Worm (Caenorhabditis elegans) whole organism, L1 larva: ENCODE measurements around the gene cfz-2.

Experiments used
- C34B4.2 ChIP-seq: sonication (generic microtip); optimal IDR thresholded peaks from 2 replicates; lab custom pipeline; 2017; ENCODE audit warnings: mild to moderate bottlenecking, missing genetic modification characterization, missing compliant biosample characterization
- ama-1 ChIP-seq: fragments of 150-350 bp; optimal IDR thresholded peaks from 2 replicates; lab custom pipeline; 2014
- blmp-1 ChIP-seq: fragments of 150-350 bp; optimal IDR thresholded peaks from 2 replicates; lab custom pipeline; 2014; ENCODE audit warnings: missing biosample characterization, missing genetic modification characterization
- ces-1 ChIP-seq: fragments of 150-350 bp; optimal IDR thresholded peaks from 2 replicates; lab custom pipeline; 2014; ENCODE audit warnings: missing biosample characterization, missing genetic modification reagents, missing genetic modification characterization
- dpl-1 ChIP-seq, 3 experiments: fragments of 150-350 bp in 2 of 3; sonication (generic microtip) in 1 of 3; optimal IDR thresholded peaks; 2 replicates each; lab custom pipeline; 2014 to 2017; ENCODE audit warnings: missing biosample characterization in 3 of 3, missing genetic modification characterization in 3 of 3, missing genetic modification reagents in 3 of 3
- efl-1 ChIP-seq, 4 experiments: fragments of 150-350 bp; optimal IDR thresholded peaks in 3 of 4; peaks in 1 of 4; 1 replicate in 1 of 4; 2 replicates in 3 of 4; lab custom pipeline; 2014; ENCODE audit warnings: missing biosample characterization in 2 of 4, missing genetic modification characterization in 2 of 4, missing genetic modification reagents in 2 of 4
- egl-13 ChIP-seq: sonication (generic microtip); optimal IDR thresholded peaks from 2 replicates; lab custom pipeline; 2016; ENCODE audit warnings: missing genotype, missing genetic modification reagents, missing genetic modification characterization, missing compliant biosample characterization
- egl-27 ChIP-seq, 2 experiments: fragments of 150-350 bp in 1 of 2; sonication (generic microtip); optimal IDR thresholded peaks; 3 replicates each; lab custom pipeline; 2017 to 2018; ENCODE audit warnings: missing biosample characterization in 2 of 2, missing genetic modification characterization in 2 of 2, missing genetic modification reagents in 2 of 2
- elt-2 ChIP-seq: sonication (generic microtip); optimal IDR thresholded peaks from 2 replicates; lab custom pipeline; 2016; ENCODE audit warnings: missing genetic modification characterization, mild to moderate bottlenecking, inconsistent platforms, missing compliant biosample characterization, missing genetic modification reagents
- fkh-4 ChIP-seq: sonication (generic microtip); optimal IDR thresholded peaks from 2 replicates; lab custom pipeline; 2016; ENCODE audit warnings: missing compliant biosample characterization, missing genetic modification characterization, borderline replicate concordance
- fkh-8 ChIP-seq: sonication (generic microtip); optimal IDR thresholded peaks from 2 replicates; lab custom pipeline; 2016; ENCODE audit warnings: mild to moderate bottlenecking, missing genetic modification characterization, missing compliant biosample characterization
- fos-1 ChIP-seq: fragments of 150-350 bp; optimal IDR thresholded peaks from 2 replicates; lab custom pipeline; 2014; ENCODE audit warnings: missing biosample characterization, missing genetic modification characterization
- hlh-17 ChIP-seq: fragments of 200-800 bp; sonication (Bioruptor generic); optimal IDR thresholded peaks from 2 replicates; lab custom pipeline; 2018; ENCODE audit warnings: missing genetic modification characterization, mild to moderate bottlenecking, missing compliant biosample characterization, moderate library complexity, borderline replicate concordance
- hlh-4 ChIP-seq: sonication (generic microtip); optimal IDR thresholded peaks from 2 replicates; lab custom pipeline; 2016; ENCODE audit warnings: mild to moderate bottlenecking, missing genetic modification characterization, missing compliant biosample characterization
- isw-1 ChIP-seq: fragments of 200-800 bp; sonication (Bioruptor generic); IDR thresholded peaks from 2 replicates; pipeline ENCODE4 v1.3.6; 2022; ENCODE audit warnings: missing genetic modification characterization, missing compliant biosample characterization
- jun-1 ChIP-seq: fragments of 150-350 bp; optimal IDR thresholded peaks from 2 replicates; lab custom pipeline; 2014; ENCODE audit warnings: missing biosample characterization, missing genetic modification reagents, missing genetic modification characterization
- lin-13 ChIP-seq: fragments of 150-350 bp; optimal IDR thresholded peaks from 2 replicates; lab custom pipeline; 2014; ENCODE audit warnings: missing biosample characterization, missing genetic modification reagents, missing genetic modification characterization
- lin-15B ChIP-seq: fragments of 150-350 bp; sonication (generic microtip); optimal IDR thresholded peaks from 3 replicates; lab custom pipeline; 2014; ENCODE audit warnings: missing biosample characterization, missing genetic modification characterization
- lin-35 ChIP-seq, 2 experiments: fragments of 150-350 bp; optimal IDR thresholded peaks; 2 replicates each; lab custom pipeline; 2014; ENCODE audit warnings: missing biosample characterization in 2 of 2, missing genetic modification characterization in 2 of 2, missing genetic modification reagents in 2 of 2
- lin-39 ChIP-seq: fragments of 150-350 bp; optimal IDR thresholded peaks from 2 replicates; lab custom pipeline; 2014; ENCODE audit warnings: missing biosample characterization, missing genetic modification reagents, missing genetic modification characterization
- lsy-2 ChIP-seq, 2 experiments: fragments of 150-350 bp; optimal IDR thresholded peaks; 2 replicates each; lab custom pipeline; 2014; ENCODE audit warnings: missing biosample characterization in 2 of 2, missing genetic modification characterization in 2 of 2
- mef-2 ChIP-seq: fragments of 150-350 bp; optimal IDR thresholded peaks from 2 replicates; lab custom pipeline; 2014; ENCODE audit warnings: missing biosample characterization, missing genetic modification characterization
- nhr-12 ChIP-seq: sonication (generic microtip); optimal IDR thresholded peaks from 2 replicates; lab custom pipeline; 2017; ENCODE audit warnings: missing biosample characterization, missing genetic modification characterization
- nhr-19 ChIP-seq: fragments of 200-800 bp; sonication (Bioruptor generic); conservative IDR thresholded peaks from 2 replicates; pipeline ENCODE4 v1.3.6; 2022; ENCODE audit warnings: missing genetic modification characterization, missing compliant biosample characterization
- nhr-237 ChIP-seq: fragments of 150-350 bp; optimal IDR thresholded peaks from 2 replicates; lab custom pipeline; 2014; ENCODE audit warnings: missing biosample characterization, missing genetic modification characterization
- nhr-76 ChIP-seq: sonication (generic microtip); optimal IDR thresholded peaks from 2 replicates; lab custom pipeline; 2017; ENCODE audit warnings: missing biosample characterization, missing genetic modification characterization
- nhr-84 ChIP-seq: sonication (generic microtip); optimal IDR thresholded peaks from 2 replicates; lab custom pipeline; 2017; ENCODE audit warnings: missing biosample characterization, missing genetic modification characterization
- pax-3 ChIP-seq: fragments of 200-800 bp; sonication (Bioruptor generic); optimal IDR thresholded peaks from 2 replicates; lab custom pipeline; 2018; ENCODE audit warnings: mild to moderate bottlenecking, missing genetic modification characterization, moderate library complexity, missing compliant biosample characterization
- rnt-1 ChIP-seq: sonication (generic microtip); optimal IDR thresholded peaks from 2 replicates; lab custom pipeline; 2016; ENCODE audit warnings: mild to moderate bottlenecking, missing genetic modification characterization, moderate library complexity, missing compliant biosample characterization
- skn-1 ChIP-seq: fragments of 150-350 bp; optimal IDR thresholded peaks from 2 replicates; lab custom pipeline; 2014; ENCODE audit warnings: missing biosample characterization, missing genetic modification characterization
- snu-23 ChIP-seq: sonication (generic microtip); optimal IDR thresholded peaks from 2 replicates; lab custom pipeline; 2016; ENCODE audit warnings: missing genetic modification characterization, missing compliant biosample characterization
- sox-4 ChIP-seq: sonication (generic microtip); optimal IDR thresholded peaks from 2 replicates; lab custom pipeline; 2016; ENCODE audit warnings: missing genetic modification characterization, missing compliant biosample characterization
- sptf-1 ChIP-seq: fragments of 150-350 bp; optimal IDR thresholded peaks from 2 replicates; lab custom pipeline; 2014; ENCODE audit warnings: missing biosample characterization, missing genetic modification characterization
- swsn-7 ChIP-seq: sonication (generic microtip); optimal IDR thresholded peaks from 2 replicates; lab custom pipeline; 2016; ENCODE audit warnings: missing genetic modification characterization, missing compliant biosample characterization
- tbx-2 ChIP-seq: sonication (generic microtip); optimal IDR thresholded peaks from 2 replicates; lab custom pipeline; 2016; ENCODE audit warnings: missing genetic modification characterization, missing compliant biosample characterization
- tlp-1 ChIP-seq: fragments of 150-350 bp; optimal IDR thresholded peaks from 2 replicates; lab custom pipeline; 2014; ENCODE audit warnings: missing biosample characterization, missing genetic modification characterization
- unc-130 ChIP-seq: fragments of 150-350 bp; optimal IDR thresholded peaks from 2 replicates; lab custom pipeline; 2017; ENCODE audit warnings: missing biosample characterization, missing genetic modification characterization, inconsistent platforms
- unc-86 ChIP-seq: sonication (generic microtip); optimal IDR thresholded peaks from 2 replicates; lab custom pipeline; 2016; ENCODE audit warnings: missing genetic modification characterization, missing compliant biosample characterization
- unc-98 ChIP-seq: fragments of 200-800 bp; sonication (Bioruptor generic); IDR thresholded peaks from 2 replicates; pipeline ENCODE4 v1.3.6; 2022; ENCODE audit warnings: missing genetic modification characterization, missing compliant biosample characterization
- zag-1 ChIP-seq: fragments of 150-350 bp; optimal IDR thresholded peaks from 2 replicates; lab custom pipeline; 2014; ENCODE audit warnings: missing biosample characterization, missing genetic modification characterization

cfz-2 gene

ce11 chrV:3484702-3485101 is 40.0 kb upstream of the cfz-2 start, which contains the start of gene srbc-33:
TSS of gene srbc-33 (minus strand) at chrV:3484802.
- TF ChIP-seq nhr-84 (tag; lab: Kevin White, UChicago) = no peak
- TF ChIP-seq ama-1 (lab: Kevin White, UChicago) = no peak
- TF ChIP-seq pax-3 = no peak
- TF ChIP-seq fkh-8 (tag; lab: Kevin White, UChicago) = peak; percentile 16
- TF ChIP-seq fos-1 (tag; lab: Kevin White, UChicago) = no peak

DNA sequence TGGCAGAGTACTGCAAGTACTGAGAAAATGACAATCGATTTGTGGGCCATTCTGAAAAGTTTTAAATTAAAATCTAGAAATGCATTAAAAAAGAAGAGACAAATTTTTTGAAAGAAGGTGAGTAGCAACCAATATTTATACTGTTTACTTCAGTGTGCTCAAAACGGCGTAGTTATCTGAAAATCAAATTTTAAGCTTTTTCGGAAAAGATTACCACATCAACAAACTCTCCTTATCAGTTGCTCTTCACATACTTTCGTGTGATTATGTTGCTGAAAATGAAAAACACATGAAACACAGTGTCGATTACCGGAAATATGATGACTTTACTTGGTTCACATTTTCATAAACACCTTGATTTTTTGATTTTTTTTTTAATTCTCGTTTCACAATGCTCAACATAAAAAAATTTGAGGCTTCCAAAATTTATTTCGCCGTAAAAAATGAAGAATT is 37.9 kb upstream of the cfz-2 start, which contains the start of gene lys-7:
lys-7 (minus strand) TSS at position 51 of the 453 bp plus-strand sequence.
- TF ChIP-seq elt-2 (tag; lab: Kevin White, UChicago) (peak; percentile 76), ces-1 (no peak), swsn-7 (tag; lab: Kevin White, UChicago) (no peak)

ce11 chrV:3480346-3480745 is 35.7 kb upstream of the cfz-2 start, which contains the start of gene srbc-30:
TSS of gene srbc-30 (minus strand) at chrV:3480446.
- no peak for TF ChIP-seq jun-1
- no peak for TF ChIP-seq efl-1 (optimal IDR thresholded peaks at IDR 0.05; lab: Kevin White, UChicago)
- peak in 1 of 2 experiments; percentile 9 for TF ChIP-seq efl-1 (GFP tag; optimal IDR thresholded peaks at IDR 0.05 in 1 of 2; lab: Kevin White, UChicago)

DNA sequence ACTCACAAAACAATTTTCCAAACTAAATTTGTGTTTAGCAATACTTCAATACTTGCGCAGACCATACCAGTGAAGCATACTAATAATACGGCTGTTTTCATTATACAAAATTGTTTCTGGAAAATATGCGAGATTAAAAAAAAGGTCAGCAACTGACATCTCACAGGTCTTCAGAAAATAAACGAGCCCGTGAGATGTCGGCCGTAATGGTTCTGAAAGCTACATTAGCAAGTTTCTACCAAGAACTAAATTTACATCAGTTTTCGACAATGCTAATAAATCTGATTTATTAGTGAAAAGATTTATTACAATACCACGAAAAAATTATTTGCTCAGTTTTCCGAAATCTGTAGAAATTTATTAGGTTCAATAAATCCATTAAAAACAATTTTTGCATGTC is 32.8 kb upstream of the cfz-2 start, which contains the start of gene srbc-31:
srbc-31 (minus strand) TSS at position 101 of the 400 bp plus-strand sequence.
- TF ChIP-seq fos-1 (tag; lab: Kevin White, UChicago) = no peak
- no peak for TF ChIP-seq rnt-1 (tag; lab: Kevin White, UChicago)
- no peak for TF ChIP-seq unc-86 (tag; lab: Kevin White, UChicago)
- no peak for TF ChIP-seq efl-1 (optimal IDR thresholded peaks at IDR 0.05; lab: Kevin White, UChicago)
- TF ChIP-seq efl-1 (GFP tag; optimal IDR thresholded peaks at IDR 0.05 in 1 of 2; lab: Kevin White, UChicago) = peak in 1 of 2 experiments; percentile 68

- TF ChIP-seq nhr-76 (no peak), fos-1 (tag; lab: Kevin White, UChicago) (no peak), egl-13 (tag; lab: Kevin White, UChicago) (no peak), lin-15B (tag; lab: Kevin White, UChicago) (no peak), nhr-84 (tag; lab: Kevin White, UChicago) (no peak), isw-1 (GFP tag; lab: Robert Waterston, UW) (no peak), tbx-2 (tag; lab: Kevin White, UChicago) (no peak), rnt-1 (tag; lab: Kevin White, UChicago) (no peak), lin-13 (no peak), unc-98 (GFP tag; lab: Robert Waterston, UW) (no peak), unc-130 (tag; lab: Kevin White, UChicago) (no peak), nhr-19 (GFP tag; lab: Robert Waterston, UW) (no peak), blmp-1 (tag; lab: Kevin White, UChicago) (no peak), snu-23 (GFP tag; lab: Kevin White, UChicago) (no peak), mef-2 (tag; lab: Kevin White, UChicago) (no peak), lin-35 (GFP tag; optimal IDR thresholded peaks at IDR 0.05; lab: Kevin White, UChicago) (no peak), C34B4.2 (no peak), sox-4 (no peak), tlp-1 (no peak)
- TF ChIP-seq, all 84 proteins: peak for 0
These were observed 31.6 kb upstream of the cfz-2 start for ce11 chrV:3476228-3476627.

ce11 chrV:3475021-3475420 is 30.3 kb upstream of the cfz-2 start, which contains the start of gene oac-2:
TSS of gene oac-2 (minus strand) at chrV:3475121.
- TF ChIP-seq lsy-2 (tag; optimal IDR thresholded peaks at IDR 0.05; lab: Kevin White, UChicago) (no peak), efl-1 (optimal IDR thresholded peaks at IDR 0.05; lab: Kevin White, UChicago) (no peak), efl-1 (GFP tag; optimal IDR thresholded peaks at IDR 0.05 in 1 of 2; lab: Kevin White, UChicago) (no peak), isw-1 (GFP tag; lab: Robert Waterston, UW) (no peak)
- TF ChIP-seq, all 84 proteins: peak for 0

ce11 chrV:3470782-3471181 is 26.1 kb upstream of the cfz-2 start, which contains the start of gene srbc-29:
TSS of gene srbc-29 (minus strand) at chrV:3470882.
- TF ChIP-seq fkh-4 (no peak), nhr-19 (GFP tag; lab: Robert Waterston, UW) (no peak), lin-39 (tag; lab: Kevin White, UChicago) (no peak), hlh-17 (GFP tag; lab: Kevin White, UChicago) (no peak), zag-1 (no peak), mef-2 (tag; lab: Kevin White, UChicago) (no peak), sptf-1 (tag; lab: Kevin White, UChicago) (no peak), skn-1 (tag; lab: Kevin White, UChicago) (no peak), unc-86 (tag; lab: Kevin White, UChicago) (no peak), egl-27 (tag; optimal IDR thresholded peaks at IDR 0.05; lab: Kevin White, UChicago) (no peak), snu-23 (GFP tag; lab: Kevin White, UChicago) (no peak), nhr-237 (tag; lab: Kevin White, UChicago) (no peak), nhr-12 (no peak), tbx-2 (tag; lab: Kevin White, UChicago) (no peak), dpl-1 (GFP tag; optimal IDR thresholded peaks at IDR 0.05; lab: Kevin White, UChicago) (no peak), hlh-4 (tag; lab: Kevin White, UChicago) (no peak)
